Worm (Caenorhabditis elegans) whole organism, L3 larva: Measurements from ENCODE around the gene fipr-9.

Experiments
- aly-2 ChIP-seq: fragments of 150-350 bp; optimal IDR thresholded peaks from 2 replicates; lab custom pipeline; 2014; ENCODE audit warnings: missing biosample characterization, missing genetic modification characterization
- ama-1 ChIP-seq: fragments of 150-350 bp; optimal IDR thresholded peaks from 2 replicates; lab custom pipeline; 2018
- egl-27 ChIP-seq: sonication (generic microtip); optimal IDR thresholded peaks from 4 replicates; lab custom pipeline; 2017; ENCODE audit warnings: missing biosample characterization, missing genetic modification reagents, missing genetic modification characterization
- elt-2 ChIP-seq: sonication (generic microtip); optimal IDR thresholded peaks from 2 replicates; lab custom pipeline; 2016; ENCODE audit warnings: missing genetic modification reagents, mild to moderate bottlenecking, missing genetic modification characterization, missing compliant biosample characterization
- lin-15B ChIP-seq: fragments of 150-350 bp; optimal IDR thresholded peaks from 2 replicates; lab custom pipeline; 2014; ENCODE audit warnings: missing biosample characterization, missing genetic modification characterization
- nhr-11 ChIP-seq: fragments of 150-350 bp; optimal IDR thresholded peaks from 2 replicates; lab custom pipeline; 2014; ENCODE audit warnings: missing biosample characterization, missing genetic modification characterization
- zag-1 ChIP-seq: fragments of 150-350 bp; optimal IDR thresholded peaks from 2 replicates; lab custom pipeline; 2014; ENCODE audit warnings: missing biosample characterization, missing genetic modification characterization

ce11 chrV:10256050-10256449, 34.6 kb downstream of the fipr-9 start, which contains the start of gene nhr-232:
- no peak for TF ChIP-seq zag-1 (tag; lab: Kevin White, UChicago)
- TF ChIP-seq nhr-11 (tag; lab: Kevin White, UChicago): no peak
- TF ChIP-seq aly-2: no peak
- TF ChIP-seq lin-15B: no peak
- TF ChIP-seq elt-2 (tag; lab: Kevin White, UChicago): peak; percentile 81
- TF ChIP-seq egl-27: no peak
- no peak for TF ChIP-seq ama-1 (lab: Kevin White, UChicago)
